Worm (Caenorhabditis elegans): ENCODE results near the gene F47G9.6.

DNA sequence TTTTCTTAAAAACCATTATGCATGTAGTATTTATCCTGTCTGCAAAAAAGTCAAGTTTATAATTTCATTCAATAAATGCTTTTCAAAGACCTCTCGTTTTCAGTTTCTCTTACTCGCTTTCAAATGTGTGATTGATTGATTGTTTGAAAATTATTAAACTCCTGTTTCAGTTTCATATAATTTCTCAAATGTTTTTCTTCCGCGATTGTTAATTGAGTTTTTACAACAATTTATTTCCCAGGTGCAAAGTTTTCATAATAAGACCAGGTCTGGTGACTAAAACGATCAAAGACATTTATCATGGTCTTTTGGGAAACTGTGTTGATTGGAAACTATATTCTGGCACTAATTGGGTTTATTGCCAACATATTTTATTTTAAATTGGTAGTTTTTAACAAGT is 34.8 kb upstream of the F47G9.6 start, which contains the start of gene T03F7.6:
- TF ChIP-seq F26F4.8 (GFP tag; conservative IDR thresholded peaks at IDR 0.05) (no peak), dve-1 (tag; optimal IDR thresholded peaks at IDR 0.05; ENCODE audit: insufficient read depth) (no peak), lsy-2 (tag; optimal IDR thresholded peaks at IDR 0.05) (no peak), ceh-82 (tag; optimal IDR thresholded peaks at IDR 0.05) (no peak), mes-2 (tag; optimal IDR thresholded peaks at IDR 0.05; ENCODE audit: poor library complexity, severe bottlenecking) (no peak), nhr-28 (tag; optimal IDR thresholded peaks at IDR 0.05) (no peak), nhr-42 (GFP tag; IDR thresholded peaks at IDR 0.05) (no peak), nhr-11 (tag; optimal IDR thresholded peaks at IDR 0.05) (no peak), skn-1 (tag; optimal IDR thresholded peaks at IDR 0.05) (no peak), dpl-1 (GFP tag; optimal IDR thresholded peaks at IDR 0.05) (no peak), aly-2 (tag; optimal IDR thresholded peaks at IDR 0.05) (no peak)
